Fruit fly (Drosophila melanogaster): ENCODE data around the gene Sfp36F.

Gene Sfp36F

DNA sequence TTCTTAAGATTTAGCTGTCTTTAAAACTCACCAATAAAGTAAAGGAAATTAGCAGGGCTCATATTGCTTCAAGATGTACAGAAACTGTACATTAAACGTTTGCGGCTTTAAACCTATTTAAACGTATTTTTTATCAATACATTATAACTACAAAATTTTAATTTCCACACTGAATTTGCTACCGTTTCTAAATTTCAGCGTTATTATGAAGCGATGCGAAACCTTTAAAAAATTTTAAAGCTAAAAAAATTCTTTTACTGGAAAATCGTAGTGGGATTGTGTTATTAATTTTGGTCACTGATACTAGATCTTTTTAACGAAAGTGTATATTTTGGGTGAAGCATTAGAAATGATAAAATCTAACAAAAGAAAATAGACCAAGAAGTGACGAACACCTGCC, 17.0 kb downstream of the Sfp36F start, which contains the start of gene CG43354:
TSS of gene CG43354 (minus strand) at position 101 of the 400 bp plus-strand sequence.
- TF ChIP-seq Abd-B (GFP tag; optimal IDR thresholded peaks at IDR 0.05) (no peak), Dif (GFP tag; optimal IDR thresholded peaks at IDR 0.05; ENCODE audit: partially characterized antibody) (no peak), Sp1 (GFP tag; optimal IDR thresholded peaks at IDR 0.05) (no peak), brk (GFP tag; optimal IDR thresholded peaks at IDR 0.05) (no peak), h (GFP tag; optimal IDR thresholded peaks at IDR 0.05) (no peak), Myc (optimal IDR thresholded peaks at IDR 0.05) (no peak), CrebA (GFP tag; optimal IDR thresholded peaks at IDR 0.05; ENCODE audit: borderline replicate concordance) (no peak), Jra (GFP tag; optimal IDR thresholded peaks at IDR 0.05) (no peak), woc (GFP tag; optimal IDR thresholded peaks at IDR 0.05) (no peak), Hnf4 (GFP tag; optimal IDR thresholded peaks at IDR 0.05) (no peak)

DNA sequence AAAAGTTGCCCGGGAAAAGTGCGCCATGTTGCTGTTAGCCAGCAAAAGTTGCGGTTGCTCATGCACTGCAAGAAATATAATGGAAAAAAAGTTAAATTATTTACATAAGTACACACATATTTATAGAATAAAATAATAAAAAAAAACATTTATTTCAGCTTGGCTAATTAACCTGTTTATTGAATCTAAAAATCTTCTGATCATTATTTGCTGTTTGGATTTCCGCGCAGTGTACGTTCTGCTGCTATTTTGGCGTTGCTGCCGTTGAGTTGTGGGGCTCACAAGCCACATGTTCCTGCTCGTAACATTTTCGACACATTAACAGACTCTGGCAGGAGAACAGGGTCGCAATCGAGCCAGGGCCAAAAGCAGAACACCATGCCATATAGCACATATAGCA, 18.2 kb downstream of the Sfp36F start:
- TF ChIP-seq jim (GFP tag; optimal IDR thresholded peaks at IDR 0.05): no peak
- TF ChIP-seq br (GFP tag; optimal IDR thresholded peaks at IDR 0.05): peak; percentile 78
- no peak for TF ChIP-seq Vsx2 (GFP tag; optimal IDR thresholded peaks at IDR 0.05; ENCODE audit: partially characterized antibody)
- no peak for TF ChIP-seq pan (optimal IDR thresholded peaks at IDR 0.05)
- TF ChIP-seq lola (GFP tag; optimal IDR thresholded peaks at IDR 0.05): no peak
- TF ChIP-seq foxo (GFP tag; optimal IDR thresholded peaks at IDR 0.05): peak in 1 of 2 experiments; percentile 90
- peak; percentile 27 for TF ChIP-seq CrebA (GFP tag; optimal IDR thresholded peaks at IDR 0.05; ENCODE audit: borderline replicate concordance)
- TF ChIP-seq tai (GFP tag; optimal IDR thresholded peaks at IDR 0.05): peak; percentile 49
- TF ChIP-seq Hr78 (GFP tag; optimal IDR thresholded peaks at IDR 0.05): no peak
- peak; percentile 21 for TF ChIP-seq woc (GFP tag; optimal IDR thresholded peaks at IDR 0.05)
- peak; percentile 63 for TF ChIP-seq dmrt93B (GFP tag; optimal IDR thresholded peaks at IDR 0.05)
- no peak for TF ChIP-seq dl (GFP tag; optimal IDR thresholded peaks at IDR 0.05; ENCODE audit: insufficient read depth in 1 of 2, partially characterized antibody in 2 of 2)
- TF ChIP-seq Dif (GFP tag; optimal IDR thresholded peaks at IDR 0.05; ENCODE audit: partially characterized antibody): no peak
- TF ChIP-seq rgr (GFP tag; optimal IDR thresholded peaks at IDR 0.05): peak; percentile 85
- peak; percentile 66 for TF ChIP-seq CG9705 (GFP tag; optimal IDR thresholded peaks at IDR 0.05)
- TF ChIP-seq brk (GFP tag; optimal IDR thresholded peaks at IDR 0.05): peak; percentile 79
- no peak for TF ChIP-seq usp (GFP tag; optimal IDR thresholded peaks at IDR 0.05)
- TF ChIP-seq Mio (GFP tag; optimal IDR thresholded peaks at IDR 0.05): no peak
- peak; percentile 62 for TF ChIP-seq sage (GFP tag; optimal IDR thresholded peaks at IDR 0.05)
- no peak for TF ChIP-seq CG32264 (GFP tag; optimal IDR thresholded peaks at IDR 0.05)
- peak; percentile 82 for TF ChIP-seq OdsH (GFP tag; optimal IDR thresholded peaks at IDR 0.05)
- peak; percentile 89 for TF ChIP-seq HLH106 (tag; optimal IDR thresholded peaks at IDR 0.05)
- no peak for TF ChIP-seq Rel (GFP tag; optimal IDR thresholded peaks at IDR 0.05)
- no peak for TF ChIP-seq Rel (tag; optimal IDR thresholded peaks at IDR 0.05)
- no peak for TF ChIP-seq Myc (optimal IDR thresholded peaks at IDR 0.05)
- TF ChIP-seq ey (GFP tag; optimal IDR thresholded peaks at IDR 0.05): peak; percentile 57
- no peak for TF ChIP-seq Abd-B (GFP tag; optimal IDR thresholded peaks at IDR 0.05)
- peak; percentile 38 for TF ChIP-seq Jra (GFP tag; optimal IDR thresholded peaks at IDR 0.05)
- peak; percentile 34 for TF ChIP-seq sv (GFP tag; optimal IDR thresholded peaks at IDR 0.05)
- no peak for TF ChIP-seq Hr83 (GFP tag; optimal IDR thresholded peaks at IDR 0.05; ENCODE audit: poor library complexity, severe bottlenecking)
- peak; percentile 52 for TF ChIP-seq dsf (GFP tag; optimal IDR thresholded peaks at IDR 0.05; ENCODE audit: borderline replicate concordance)
- no peak for TF ChIP-seq Dfd (GFP tag; optimal IDR thresholded peaks at IDR 0.05)
- TF ChIP-seq Sp1 (GFP tag; optimal IDR thresholded peaks at IDR 0.05): peak; percentile 91
- peak; percentile 77 for TF ChIP-seq h (GFP tag; optimal IDR thresholded peaks at IDR 0.05)
- no peak for TF ChIP-seq N (GFP tag; optimal IDR thresholded peaks at IDR 0.05)
- no peak for TF ChIP-seq GATAd (GFP tag; optimal IDR thresholded peaks at IDR 0.05)
- peak; percentile 80 for TF ChIP-seq fru (GFP tag; optimal IDR thresholded peaks at IDR 0.05)
- peak; percentile 74 for TF ChIP-seq psq (GFP tag; optimal IDR thresholded peaks at IDR 0.05)
- peak; percentile 81 for TF ChIP-seq Hnf4 (GFP tag; optimal IDR thresholded peaks at IDR 0.05)

All from whole organism, wandering third instar larva.